Worm (Caenorhabditis elegans) whole organism, L1 larva: Measurements from ENCODE around the gene let-92.

Experiments
- ceh-82 ChIP-seq, 3 experiments: fragments of 150-350 bp in 1 of 3; sonication (generic microtip) in 2 of 3; optimal IDR thresholded peaks; 2 replicates each; lab custom pipeline; 2014 to 2017; ENCODE audit warnings: missing biosample characterization in 3 of 3, missing genetic modification characterization in 3 of 3
- elt-3 ChIP-seq, 6 experiments: fragments of 150-350 bp in 1 of 6; sonication (generic microtip); optimal IDR thresholded peaks; 2 replicates each; lab custom pipeline; 2017 to 2018; ENCODE audit warnings: missing biosample characterization in 6 of 6, missing genetic modification characterization in 6 of 6, inconsistent platforms in 1 of 6
- fkh-4 ChIP-seq: sonication (generic microtip); optimal IDR thresholded peaks from 2 replicates; lab custom pipeline; 2016; ENCODE audit warnings: missing compliant biosample characterization, missing genetic modification characterization, borderline replicate concordance
- hlh-4 ChIP-seq: sonication (generic microtip); optimal IDR thresholded peaks from 2 replicates; lab custom pipeline; 2016; ENCODE audit warnings: mild to moderate bottlenecking, missing genetic modification characterization, missing compliant biosample characterization
- unc-62 ChIP-seq: fragments of 150-350 bp; optimal IDR thresholded peaks from 2 replicates; lab custom pipeline; 2014; ENCODE audit warnings: missing biosample characterization, missing genetic modification reagents, missing genetic modification characterization

DNA sequence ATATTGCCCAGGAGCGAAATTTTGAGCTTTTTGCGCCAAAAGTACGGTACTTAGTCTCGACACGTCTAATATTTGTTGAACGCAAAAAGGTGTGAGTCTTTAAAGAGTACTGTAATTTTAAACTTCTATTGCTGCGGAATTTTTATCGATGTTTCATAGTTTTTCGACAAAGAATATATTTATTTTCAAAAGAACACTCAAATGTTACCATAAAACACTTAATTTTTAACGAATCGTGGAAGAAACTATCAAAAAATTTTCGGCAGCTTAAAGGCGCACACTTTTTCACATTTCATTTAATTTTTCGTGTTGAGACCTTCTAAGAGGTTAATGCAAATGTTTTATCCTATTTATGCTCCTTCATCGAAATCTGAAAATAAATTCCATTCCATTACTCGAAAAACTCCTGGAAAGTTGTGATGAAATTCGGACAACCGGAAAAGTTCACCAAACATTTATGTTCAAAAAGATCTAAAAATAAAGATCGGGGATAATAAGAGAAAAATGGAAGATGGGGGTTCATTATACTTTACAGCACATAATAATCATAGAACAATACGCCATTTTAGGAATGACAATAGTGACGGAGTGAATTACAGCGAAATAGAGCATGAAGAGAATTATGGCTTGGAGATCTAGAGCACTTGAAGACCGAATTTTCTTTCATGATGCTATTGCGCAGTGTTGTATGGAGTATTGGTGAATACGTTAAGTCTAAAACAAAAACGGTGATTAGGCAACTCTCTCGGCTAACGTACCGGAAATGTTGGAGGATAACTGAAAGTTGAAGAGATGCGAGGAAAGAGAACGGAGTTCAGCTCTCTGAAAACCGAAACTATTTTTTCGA lies 38.0 kb upstream of the let-92 start:
- TF ChIP-seq ceh-82 (tag; optimal IDR thresholded peaks at IDR 0.05; lab: Kevin White, UChicago) = no peak
- TF ChIP-seq hlh-4 (tag; lab: Kevin White, UChicago) = no peak
- TF ChIP-seq fkh-4 = no peak
- no peak for TF ChIP-seq elt-3 (tag; optimal IDR thresholded peaks at IDR 0.05; lab: Kevin White, UChicago)
- TF ChIP-seq unc-62 (GFP tag; lab: Kevin White, UChicago) = no peak
